Worm (Caenorhabditis elegans): ENCODE measurements around the gene ZC8.6.

DNA sequence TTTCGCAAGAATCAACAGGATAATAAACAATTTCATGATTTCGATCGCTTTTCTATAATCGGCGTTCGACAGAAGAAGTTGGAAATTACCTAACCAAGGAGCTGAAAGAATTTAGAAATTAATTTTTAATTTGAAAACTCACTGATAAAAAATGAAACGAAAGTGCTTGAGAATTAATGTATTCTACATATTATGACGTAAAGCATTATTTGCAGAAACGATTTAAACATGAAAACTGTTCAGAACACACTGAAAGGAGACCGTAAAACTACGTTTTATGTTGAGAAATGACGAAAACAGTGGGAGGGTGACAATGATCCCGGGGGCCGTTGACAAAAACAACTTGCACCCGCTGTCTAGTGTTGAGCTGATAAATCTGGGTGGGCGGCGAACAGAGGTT, 40.3 kb upstream of the ZC8.6 start, which contains the start of gene ZC449.5:
- no peak for TF ChIP-seq aptf-2 (GFP tag; conservative IDR thresholded peaks at IDR 0.05)
- TF ChIP-seq let-526 (GFP tag; IDR thresholded peaks at IDR 0.05), result no peak
- TF ChIP-seq lir-1 (GFP tag; conservative IDR thresholded peaks at IDR 0.05), result no peak
- TF ChIP-seq ceh-79 (tag; optimal IDR thresholded peaks at IDR 0.05), result no peak
- no peak for TF ChIP-seq dpl-1 (GFP tag; optimal IDR thresholded peaks at IDR 0.05)
- no peak for TF ChIP-seq hmg-20 (GFP tag; IDR thresholded peaks at IDR 0.05)
- no peak for TF ChIP-seq mes-4 (tag; optimal IDR thresholded peaks at IDR 0.05)
- no peak for TF ChIP-seq nhr-27 (tag; optimal IDR thresholded peaks at IDR 0.05)
- TF ChIP-seq Y53G8AR.9 (GFP tag; conservative IDR thresholded peaks at IDR 0.05), result no peak
- TF ChIP-seq cebp-1 (GFP tag; IDR thresholded peaks at IDR 0.05), result no peak
- TF ChIP-seq cebp-1 (tag; optimal IDR thresholded peaks at IDR 0.05), result no peak

Data from whole organism, young adult.